Worm (Caenorhabditis elegans) whole organism, young adult: ENCODE results near the gene rpl-5.

Experiments used
- F37B4.10 ChIP-seq: fragments of 200-800 bp; sonication (Bioruptor generic); IDR thresholded peaks from 2 replicates; pipeline ENCODE4 v1.3.6; 2022; ENCODE audit warnings: missing genetic modification characterization, missing compliant biosample characterization
- T07F8.4 ChIP-seq: sonication (generic microtip); optimal IDR thresholded peaks from 2 replicates; lab custom pipeline; 2016; ENCODE audit warnings: mild to moderate bottlenecking, missing genetic modification characterization, moderate library complexity, missing compliant biosample characterization
- dpff-1 ChIP-seq: sonication (generic microtip); optimal IDR thresholded peaks from 2 replicates; lab custom pipeline; 2017; ENCODE audit warnings: mild to moderate bottlenecking, missing genetic modification characterization, missing compliant biosample characterization
- dpl-1 ChIP-seq: fragments of 150-350 bp; optimal IDR thresholded peaks from 2 replicates; lab custom pipeline; 2014; ENCODE audit warnings: missing biosample characterization, missing genetic modification reagents, missing genetic modification characterization
- gei-17 ChIP-seq: fragments of 200-800 bp; sonication (Bioruptor generic); optimal IDR thresholded peaks from 2 replicates; lab custom pipeline; 2018; ENCODE audit warnings: mild to moderate bottlenecking, missing genetic modification characterization, missing compliant biosample characterization
- nfya-1 ChIP-seq: sonication (generic microtip); optimal IDR thresholded peaks from 2 replicates; lab custom pipeline; 2017; ENCODE audit warnings: antibody characterized with exemption, missing compliant biosample characterization, missing genetic modification characterization, borderline replicate concordance; ENCODE audit not compliant: insufficient read depth
- pbrm-1 ChIP-seq: fragments of 200-800 bp; sonication (Bioruptor generic); IDR thresholded peaks from 2 replicates; pipeline ENCODE4 v1.3.6; 2022; ENCODE audit warnings: missing genetic modification reagents, missing genetic modification characterization, missing compliant biosample characterization
- pha-4 ChIP-seq: fragments of 150-350 bp; sonication (generic microtip); optimal IDR thresholded peaks from 2 replicates; lab custom pipeline; 2014; ENCODE audit warnings: missing biosample characterization, missing genetic modification reagents, missing genetic modification characterization
- tbp1 ChIP-seq: fragments of 200-800 bp; sonication (Bioruptor generic); optimal IDR thresholded peaks from 2 replicates; lab custom pipeline; 2018; ENCODE audit warnings: mild to moderate bottlenecking, missing genetic modification characterization, missing compliant biosample characterization
- unc-62 ChIP-seq: fragments of 150-350 bp; optimal IDR thresholded peaks from 2 replicates; lab custom pipeline; 2014; ENCODE audit warnings: missing biosample characterization, missing genetic modification reagents, missing genetic modification characterization

- no peak for TF ChIP-seq tbp1
- TF ChIP-seq gei-17 (GFP tag; lab: Kevin White, UChicago), result no peak
- no peak for TF ChIP-seq dpff-1 (tag; lab: Kevin White, UChicago)
- no peak for TF ChIP-seq pha-4 (tag; lab: Kevin White, UChicago)
- TF ChIP-seq nfya-1, result no peak
- TF ChIP-seq pbrm-1 (GFP tag; lab: Robert Waterston, UW), result no peak
- TF ChIP-seq F37B4.10 (GFP tag; lab: Robert Waterston, UW), result no peak
- no peak for TF ChIP-seq dpl-1 (GFP tag; lab: Kevin White, UChicago)
- no peak for TF ChIP-seq unc-62
- no peak for TF ChIP-seq T07F8.4 (tag; lab: Kevin White, UChicago)
Observed at ce11 chrII:8599214-8599613, 29.5 kb downstream of the rpl-5 start, which contains the start of gene F28C6.5.
